Worm (Caenorhabditis elegans) whole organism, early embryonic: ENCODE results near the gene txt-4.

Experiments used
- B0310.2 ChIP-seq: sonication (generic microtip); optimal IDR thresholded peaks from 2 replicates; lab custom pipeline; 2016; ENCODE audit warnings: mild to moderate bottlenecking, missing genetic modification characterization, missing compliant biosample characterization
- F13C5.2 ChIP-seq: sonication (generic microtip); optimal IDR thresholded peaks from 2 replicates; lab custom pipeline; 2017; ENCODE audit warnings: mild to moderate bottlenecking, missing genetic modification characterization, inconsistent platforms, missing compliant biosample characterization
- aly-1 ChIP-seq: sonication (generic microtip); optimal IDR thresholded peaks from 2 replicates; lab custom pipeline; 2016; ENCODE audit warnings: missing genetic modification characterization, missing compliant biosample characterization
- ama-1 ChIP-seq: fragments of 150-350 bp; optimal IDR thresholded peaks from 2 replicates; lab custom pipeline; 2014
- ceh-13 ChIP-seq: fragments of 200-800 bp; sonication (Bioruptor generic); optimal IDR thresholded peaks from 2 replicates; lab custom pipeline; 2018; ENCODE audit warnings: mild to moderate bottlenecking, missing genetic modification characterization, missing compliant biosample characterization
- ceh-36 ChIP-seq: sonication (generic microtip); optimal IDR thresholded peaks from 2 replicates; lab custom pipeline; 2016; ENCODE audit warnings: missing genetic modification characterization, inconsistent platforms, missing compliant biosample characterization
- ets-7 ChIP-seq: sonication (generic microtip); optimal IDR thresholded peaks from 2 replicates; lab custom pipeline; 2016; ENCODE audit warnings: missing genotype, missing genetic modification characterization, missing compliant biosample characterization
- flt-1 ChIP-seq: fragments of 200-800 bp; sonication (Bioruptor generic); IDR thresholded peaks from 2 replicates; pipeline ENCODE4 v1.3.6; 2022; ENCODE audit warnings: missing genetic modification characterization, missing compliant biosample characterization
- hmbx-1 ChIP-seq: sonication (generic microtip); optimal IDR thresholded peaks from 2 replicates; lab custom pipeline; 2016; ENCODE audit warnings: mild to moderate bottlenecking, missing genetic modification characterization, missing compliant biosample characterization
- hmg-4 ChIP-seq: fragments of 200-800 bp; sonication (Bioruptor generic); optimal IDR thresholded peaks from 2 replicates; lab custom pipeline; 2018; ENCODE audit warnings: mild to moderate bottlenecking, missing genetic modification characterization, missing compliant biosample characterization
- hnd-1 ChIP-seq: sonication (generic microtip); optimal IDR thresholded peaks from 2 replicates; lab custom pipeline; 2016; ENCODE audit warnings: missing genetic modification characterization, missing compliant biosample characterization
- pes-1 ChIP-seq: fragments of 200-800 bp; sonication (Bioruptor generic); IDR thresholded peaks from 2 replicates; pipeline ENCODE4 v1.3.6; 2022; ENCODE audit warnings: missing genetic modification reagents, missing genetic modification characterization, missing compliant biosample characterization
- scrt-1 ChIP-seq: fragments of 200-800 bp; sonication (Bioruptor generic); IDR thresholded peaks from 2 replicates; pipeline ENCODE4 v1.3.6; 2022; ENCODE audit warnings: missing genetic modification characterization, missing compliant biosample characterization
- sea-1 ChIP-seq: fragments of 200-800 bp; sonication (Bioruptor generic); conservative IDR thresholded peaks from 2 replicates; pipeline ENCODE4 v1.3.6; 2022; ENCODE audit warnings: missing genetic modification characterization, missing compliant biosample characterization
- tbx-11 ChIP-seq: fragments of 200-800 bp; sonication (Bioruptor generic); IDR thresholded peaks from 2 replicates; pipeline ENCODE4 v1.3.6; 2022; ENCODE audit warnings: missing genetic modification characterization, missing compliant biosample characterization
- tbx-37 ChIP-seq: fragments of 200-800 bp; sonication (Bioruptor generic); conservative IDR thresholded peaks from 2 replicates; pipeline ENCODE4 v1.3.6; 2022; ENCODE audit warnings: missing genetic modification reagents, missing genetic modification characterization, missing compliant biosample characterization
- tra-4 ChIP-seq: sonication (generic microtip); optimal IDR thresholded peaks from 2 replicates; lab custom pipeline; 2017; ENCODE audit warnings: missing genetic modification characterization, missing compliant biosample characterization

txt-4 gene

DNA sequence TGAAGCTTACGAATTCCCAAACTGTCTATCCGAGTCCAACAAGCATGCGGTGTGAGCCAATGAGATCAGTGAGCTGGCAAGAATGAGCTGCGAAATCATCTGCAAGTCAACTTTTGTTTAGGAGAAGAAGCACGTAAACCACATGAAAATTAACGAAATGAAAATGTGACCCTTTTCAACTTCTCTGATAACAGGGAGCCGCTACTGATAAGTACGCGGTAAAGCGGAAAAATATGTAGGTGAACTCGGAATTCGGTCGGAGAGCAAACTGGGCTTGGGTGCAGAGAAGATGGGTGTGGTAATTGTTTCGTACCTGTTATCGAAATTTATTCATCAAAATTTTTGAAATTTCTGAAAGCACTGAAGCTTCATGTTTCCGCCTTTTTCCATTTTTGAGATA is 6.2 kb downstream of the txt-4 start, which contains the start of gene clec-172:
Gene clec-172 (minus strand): TSS at position 101 of the 400 bp plus-strand sequence.
- TF ChIP-seq sea-1 (GFP tag; lab: Robert Waterston, UW), result no peak

DNA sequence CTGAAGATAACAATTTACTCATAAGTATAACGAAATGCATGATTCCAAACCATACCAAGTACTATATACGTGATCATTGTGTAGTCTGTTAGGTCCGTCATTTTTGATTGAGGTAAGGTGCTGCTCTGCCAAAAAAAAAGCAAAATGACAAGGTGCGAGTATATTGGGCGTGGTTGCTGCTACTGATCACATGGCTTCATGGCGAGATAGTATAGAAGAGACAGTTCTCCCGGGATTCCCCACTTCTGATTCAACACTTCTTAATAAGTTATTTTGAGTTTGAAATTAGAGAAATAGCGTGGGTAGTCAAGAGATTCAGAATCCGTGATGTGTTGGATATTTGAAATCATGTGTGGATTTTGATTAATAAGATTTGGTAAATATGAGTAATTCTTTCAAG is 10.9 kb downstream of the txt-4 start, which contains the start of gene K03H6.4:
Gene K03H6.4 (minus strand): TSS at position 101 of the 400 bp plus-strand sequence.
- TF ChIP-seq hmbx-1 (no peak), F13C5.2 (tag; lab: Kevin White, UChicago) (no peak), pes-1 (no peak), sea-1 (GFP tag; lab: Robert Waterston, UW) (no peak), hmg-4 (no peak), ets-7 (tag; lab: Kevin White, UChicago) (no peak), hnd-1 (no peak), tra-4 (tag; lab: Kevin White, UChicago) (no peak), ama-1 (no peak), tbx-37 (GFP tag; lab: Robert Waterston, UW) (no peak), scrt-1 (GFP tag; lab: Robert Waterston, UW) (no peak), B0310.2 (tag; lab: Kevin White, UChicago) (no peak), ceh-13 (no peak), tbx-11 (GFP tag; lab: Robert Waterston, UW) (no peak), flt-1 (GFP tag; lab: Robert Waterston, UW) (no peak), ceh-36 (no peak), aly-1 (tag; lab: Kevin White, UChicago) (no peak)

- TF ChIP-seq B0310.2 (tag; lab: Kevin White, UChicago) (no peak), aly-1 (tag; lab: Kevin White, UChicago) (no peak), pes-1 (no peak), ceh-13 (no peak), F13C5.2 (tag; lab: Kevin White, UChicago) (no peak), sea-1 (GFP tag; lab: Robert Waterston, UW) (no peak), ets-7 (tag; lab: Kevin White, UChicago) (no peak), tbx-11 (GFP tag; lab: Robert Waterston, UW) (no peak)
Observed at ce11 chrIV:1522358-1522757, 12.0 kb downstream of the txt-4 start.

ce11 chrIV:1523418-1523817 is 13.1 kb downstream of the txt-4 start, which contains the start of gene K03H6.1:
K03H6.1 (plus strand) TSS chrIV:1523718.
- TF ChIP-seq hnd-1 (no peak), tbx-37 (GFP tag; lab: Robert Waterston, UW) (no peak), aly-1 (tag; lab: Kevin White, UChicago) (no peak), ets-7 (tag; lab: Kevin White, UChicago) (no peak)

ce11 chrIV:1536316-1536715 is 26.0 kb downstream of the txt-4 start, which contains the start of gene K03H6.5:
K03H6.5 (minus strand) TSS chrIV:1536416.
- no peak for TF ChIP-seq ets-7 (tag; lab: Kevin White, UChicago)
- no peak for TF ChIP-seq aly-1 (tag; lab: Kevin White, UChicago)
- no peak for TF ChIP-seq tra-4 (tag; lab: Kevin White, UChicago)
- no peak for TF ChIP-seq B0310.2 (tag; lab: Kevin White, UChicago)
- no peak for TF ChIP-seq hnd-1
- TF ChIP-seq hmg-4, result no peak
- TF ChIP-seq scrt-1 (GFP tag; lab: Robert Waterston, UW), result no peak

DNA sequence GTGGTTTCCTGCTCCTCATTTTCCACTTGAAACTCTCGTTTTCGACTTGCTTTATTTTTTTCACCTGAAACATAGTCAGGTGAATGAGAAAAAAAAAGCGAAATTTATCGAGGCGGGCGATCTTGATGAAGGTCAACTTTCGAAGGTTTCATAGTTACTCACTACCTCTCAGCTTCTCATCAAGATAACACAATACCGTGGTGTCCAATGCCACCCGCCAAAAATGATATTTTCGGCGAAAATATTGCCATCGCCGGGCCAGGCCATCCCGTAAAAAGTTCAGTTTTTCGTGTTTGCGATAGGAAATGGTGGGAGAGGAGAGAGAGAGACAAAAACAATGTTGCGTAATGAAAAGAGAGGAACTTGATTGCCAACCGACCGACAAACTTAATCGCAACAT is 36.8 kb downstream of the txt-4 start:
- TF ChIP-seq hmbx-1 (no peak), B0310.2 (tag; lab: Kevin White, UChicago) (no peak), hmg-4 (no peak), pes-1 (no peak), tbx-11 (GFP tag; lab: Robert Waterston, UW) (no peak), tbx-37 (GFP tag; lab: Robert Waterston, UW) (no peak), ama-1 (no peak), ets-7 (tag; lab: Kevin White, UChicago) (no peak), F13C5.2 (tag; lab: Kevin White, UChicago) (no peak), ceh-36 (no peak), hnd-1 (no peak), flt-1 (GFP tag; lab: Robert Waterston, UW) (no peak), tra-4 (tag; lab: Kevin White, UChicago) (no peak), ceh-13 (no peak), scrt-1 (GFP tag; lab: Robert Waterston, UW) (no peak), aly-1 (tag; lab: Kevin White, UChicago) (no peak), sea-1 (GFP tag; lab: Robert Waterston, UW) (no peak)

ce11 chrIV:1548457-1548861 is 38.1 kb downstream of the txt-4 start, which contains the start of gene col-107:
col-107 (plus strand) TSS chrIV:1548721.
- TF ChIP-seq aly-1 (tag; lab: Kevin White, UChicago) (no peak), hmg-4 (no peak), ets-7 (tag; lab: Kevin White, UChicago) (no peak)

DNA sequence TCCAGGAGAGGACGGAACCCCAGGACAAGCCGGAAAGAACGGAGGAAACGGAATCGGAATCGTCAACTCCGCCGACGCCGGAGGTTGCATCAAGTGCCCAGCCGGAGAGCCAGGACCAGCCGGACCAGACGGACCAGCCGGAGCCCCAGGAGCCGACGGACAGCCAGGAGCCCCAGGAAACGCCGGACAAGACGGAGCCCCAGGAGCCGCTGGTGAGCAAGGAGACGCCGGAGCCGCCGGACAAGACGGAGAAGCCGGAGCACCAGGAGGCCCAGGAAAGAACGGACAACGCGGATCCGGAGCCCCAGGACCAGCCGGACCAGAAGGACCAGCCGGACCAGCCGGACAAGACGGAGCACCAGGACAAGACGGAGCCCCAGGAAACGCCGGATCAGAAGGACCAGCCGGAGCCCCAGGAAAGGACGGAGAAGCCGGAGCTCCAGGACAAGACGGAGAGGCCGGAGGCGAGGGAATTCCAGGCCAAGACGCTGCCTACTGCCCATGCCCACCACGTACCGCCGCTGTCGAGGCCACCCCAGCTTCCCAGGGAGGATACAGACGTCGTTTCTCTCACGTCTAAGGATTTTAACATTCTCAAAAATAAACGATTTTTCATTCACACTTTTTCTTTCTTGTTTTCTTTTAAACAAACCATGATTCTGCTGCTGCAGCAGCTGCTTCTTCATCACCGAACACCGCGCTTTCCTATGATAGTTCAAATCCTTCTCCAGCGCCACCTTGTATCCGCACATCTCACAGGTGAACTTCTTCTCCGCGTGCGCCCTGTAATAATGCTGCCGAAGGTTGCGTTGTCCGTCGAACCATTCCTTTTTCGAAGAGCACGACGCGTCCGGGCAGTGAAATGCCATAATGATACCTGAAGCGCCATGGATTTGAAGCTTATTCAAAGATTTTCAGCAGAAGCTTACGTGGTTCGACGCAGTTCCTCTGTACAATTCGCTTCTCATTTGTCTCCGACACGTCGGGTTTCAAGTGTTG is 39.0 kb downstream of the txt-4 start:
- no peak for TF ChIP-seq hnd-1
- peak; percentile 1 for TF ChIP-seq aly-1 (tag; lab: Kevin White, UChicago)
